Fruit fly (Drosophila melanogaster) whole organism, embryonic: ENCODE data around the gene CG9674.

Experiments used
- CG10321 ChIP-seq: fragments of 200-800 bp; sonication (Bioruptor generic); IDR thresholded peaks from 2 replicates; pipeline ENCODE4 v1.3.6; 2022; ENCODE audit warnings: missing biosample characterization, missing genetic modification characterization
- CG10654 ChIP-seq: fragments of 200-800 bp; sonication (Bioruptor generic); optimal IDR thresholded peaks from 2 replicates; lab custom pipeline; 2016; ENCODE audit warnings: missing biosample characterization, missing genetic modification characterization
- CG11723 ChIP-seq: fragments of 200-800 bp; sonication (Bioruptor generic); optimal IDR thresholded peaks from 2 replicates; lab custom pipeline; 2017; ENCODE audit warnings: missing biosample characterization, mild to moderate bottlenecking, missing genetic modification characterization
- CG12071 ChIP-seq: fragments of 200-800 bp; sonication (Bioruptor generic); optimal IDR thresholded peaks from 3 replicates; lab custom pipeline; 2018; ENCODE audit warnings: missing biosample characterization, mild to moderate bottlenecking, missing genetic modification characterization
- CG12219 ChIP-seq: fragments of 200-800 bp; sonication (Bioruptor generic); optimal IDR thresholded peaks from 3 replicates; lab custom pipeline; 2018; ENCODE audit warnings: missing biosample characterization, mild to moderate bottlenecking, missing genetic modification characterization
- CG12236 ChIP-seq: fragments of 200-800 bp; sonication (Bioruptor generic); optimal IDR thresholded peaks from 2 replicates; lab custom pipeline; 2016; ENCODE audit warnings: missing biosample characterization, missing genetic modification characterization
- CG13123 ChIP-seq: fragments of 200-800 bp; sonication (Bioruptor generic); optimal IDR thresholded peaks from 2 replicates; lab custom pipeline; 2016; ENCODE audit warnings: missing biosample characterization, missing genetic modification characterization
- CG14014 ChIP-seq: fragments of 200-800 bp; sonication (Bioruptor generic); IDR thresholded peaks from 2 replicates; pipeline ENCODE4 v1.3.6; 2022; ENCODE audit warnings: missing biosample characterization, missing genetic modification characterization
- CG14441 ChIP-seq: fragments of 200-800 bp; sonication (Bioruptor generic); IDR thresholded peaks from 2 replicates; pipeline ENCODE4 v1.3.6; 2022; ENCODE audit warnings: missing biosample characterization, missing genetic modification characterization
- CG15269 ChIP-seq: fragments of 200-800 bp; sonication (Bioruptor generic); optimal IDR thresholded peaks from 2 replicates; lab custom pipeline; 2018; ENCODE audit warnings: missing biosample characterization, mild to moderate bottlenecking, missing genetic modification characterization, moderate library complexity
- CG1529 ChIP-seq: fragments of 200-800 bp; sonication (Bioruptor generic); optimal IDR thresholded peaks from 3 replicates; lab custom pipeline; 2018; ENCODE audit warnings: missing biosample characterization, missing genetic modification characterization
- CG15479 ChIP-seq: fragments of 200-800 bp; sonication (Bioruptor generic); optimal IDR thresholded peaks from 3 replicates; lab custom pipeline; 2019; ENCODE audit warnings: missing biosample characterization, mild to moderate bottlenecking, missing genetic modification characterization, moderate library complexity
- CG17361 ChIP-seq: fragments of 200-800 bp; sonication (Bioruptor generic); IDR thresholded peaks from 3 replicates; pipeline ENCODE4 v1.3.6; 2022; ENCODE audit warnings: missing biosample characterization, missing genetic modification characterization
- CG1832 ChIP-seq: fragments of 200-800 bp; sonication (Bioruptor generic); optimal IDR thresholded peaks from 2 replicates; lab custom pipeline; 2017; ENCODE audit warnings: missing biosample characterization, mild to moderate bottlenecking, missing genetic modification characterization, inconsistent platforms
- CG2199 ChIP-seq: fragments of 200-800 bp; sonication (Bioruptor generic); IDR thresholded peaks from 3 replicates; pipeline ENCODE4 v1.3.6; 2022; ENCODE audit warnings: missing biosample characterization, missing genetic modification characterization
- CG42726 ChIP-seq: fragments of 200-800 bp; sonication (Bioruptor generic); IDR thresholded peaks from 2 replicates; pipeline ENCODE4 v1.3.6; 2022; ENCODE audit warnings: missing biosample characterization, missing genetic modification characterization; ENCODE audit not compliant: partially characterized antibody
- CG4424 ChIP-seq: fragments of 200-800 bp; sonication (Bioruptor generic); optimal IDR thresholded peaks from 3 replicates; lab custom pipeline; 2016; ENCODE audit warnings: missing biosample characterization, missing genetic modification characterization
- CG6272 ChIP-seq: fragments of 200-800 bp; sonication (Bioruptor generic); IDR thresholded peaks from 2 replicates; pipeline ENCODE4 v1.3.6; 2022; ENCODE audit warnings: missing biosample characterization, missing genetic modification characterization
- CG6765 ChIP-seq: fragments of 200-800 bp; sonication (Bioruptor generic); optimal IDR thresholded peaks from 3 replicates; lab custom pipeline; 2017; ENCODE audit warnings: missing biosample characterization, mild to moderate bottlenecking, missing genetic modification characterization
- CG7987 ChIP-seq: fragments of 200-800 bp; sonication (Bioruptor generic); optimal IDR thresholded peaks from 2 replicates; lab custom pipeline; 2018; ENCODE audit warnings: missing biosample characterization, mild to moderate bottlenecking, missing genetic modification characterization, moderate library complexity
- CG8359 ChIP-seq: fragments of 200-800 bp; sonication (Bioruptor generic); optimal IDR thresholded peaks from 2 replicates; lab custom pipeline; 2017; ENCODE audit warnings: missing biosample characterization, mild to moderate bottlenecking, missing genetic modification characterization, borderline replicate concordance
- CG8478 ChIP-seq: fragments of >200 bp; optimal IDR thresholded peaks from 2 replicates; lab custom pipeline; 2018
- CG9437 ChIP-seq: fragments of 200-800 bp; sonication (Bioruptor generic); optimal IDR thresholded peaks from 2 replicates; lab custom pipeline; 2018; ENCODE audit warnings: missing biosample characterization, mild to moderate bottlenecking, missing genetic modification characterization
- CrebB ChIP-seq: fragments of 200-800 bp; sonication (Bioruptor generic); optimal IDR thresholded peaks from 3 replicates; lab custom pipeline; 2018; ENCODE audit warnings: missing biosample characterization, mild to moderate bottlenecking, missing genetic modification characterization
- Dek ChIP-seq: fragments of 200-800 bp; sonication (Bioruptor generic); optimal IDR thresholded peaks from 3 replicates; lab custom pipeline; 2019; ENCODE audit warnings: missing biosample characterization, mild to moderate bottlenecking, missing genetic modification characterization, moderate library complexity
- Dp ChIP-seq: fragments of 200-800 bp; sonication (Bioruptor generic); optimal IDR thresholded peaks from 2 replicates; lab custom pipeline; 2018; ENCODE audit warnings: missing biosample characterization, mild to moderate bottlenecking, missing genetic modification characterization, moderate library complexity
- HLH54F ChIP-seq: fragments of 200-800 bp; sonication (Bioruptor generic); optimal IDR thresholded peaks from 3 replicates; lab custom pipeline; 2016; ENCODE audit warnings: missing biosample characterization, missing genetic modification characterization
- HLHmδ ChIP-seq: fragments of 200-800 bp; sonication (Bioruptor generic); optimal IDR thresholded peaks from 2 replicates; lab custom pipeline; 2018; ENCODE audit warnings: missing biosample characterization, mild to moderate bottlenecking, missing genetic modification characterization, moderate library complexity
- HmgD ChIP-seq: fragments of 200-800 bp; sonication (Bioruptor generic); optimal IDR thresholded peaks from 3 replicates; lab custom pipeline; 2016; ENCODE audit warnings: missing biosample characterization, missing genetic modification characterization
- Hr39 ChIP-seq: fragments of >200 bp; optimal IDR thresholded peaks from 2 replicates; lab custom pipeline; 2017
- Oli ChIP-seq: fragments of 200-800 bp; sonication (Bioruptor generic); optimal IDR thresholded peaks from 2 replicates; lab custom pipeline; 2018; ENCODE audit warnings: missing biosample characterization, mild to moderate bottlenecking, missing genetic modification characterization, moderate library complexity
- Ssrp ChIP-seq: fragments of 200-800 bp; sonication (Bioruptor generic); optimal IDR thresholded peaks from 2 replicates; lab custom pipeline; 2018; ENCODE audit warnings: missing biosample characterization, mild to moderate bottlenecking, missing genetic modification characterization, moderate library complexity
- Xbp1 ChIP-seq: fragments of 200-800 bp; sonication (Bioruptor generic); optimal IDR thresholded peaks from 3 replicates; lab custom pipeline; 2016; ENCODE audit warnings: missing biosample characterization, mild to moderate bottlenecking, missing genetic modification characterization
- ato ChIP-seq: fragments of 200-800 bp; sonication (Bioruptor generic); IDR thresholded peaks from 2 replicates; pipeline ENCODE4 v1.3.6; 2022; ENCODE audit warnings: missing biosample characterization, missing genetic modification characterization; ENCODE audit not compliant: partially characterized antibody
- exex ChIP-seq: fragments of 200-800 bp; sonication (Bioruptor generic); optimal IDR thresholded peaks from 4 replicates; lab custom pipeline; 2018; ENCODE audit warnings: missing biosample characterization, mild to moderate bottlenecking, missing genetic modification characterization, moderate library complexity
- gcm ChIP-seq: fragments of 200-800 bp; sonication (Bioruptor generic); optimal IDR thresholded peaks from 2 replicates; lab custom pipeline; 2019; ENCODE audit warnings: missing biosample characterization, mild to moderate bottlenecking, missing genetic modification characterization, moderate library complexity
- h ChIP-seq: fragments of >200 bp; optimal IDR thresholded peaks from 2 replicates; lab custom pipeline; 2017
- hb ChIP-seq: fragments of 200-800 bp; sonication (Bioruptor generic); IDR thresholded peaks from 3 replicates; pipeline ENCODE4 v1.3.6; 2022; ENCODE audit warnings: missing biosample characterization, missing genetic modification characterization; ENCODE audit not compliant: partially characterized antibody
- her ChIP-seq: fragments of 200-800 bp; sonication (Bioruptor generic); optimal IDR thresholded peaks from 2 replicates; lab custom pipeline; 2016; ENCODE audit warnings: missing biosample characterization, missing genetic modification characterization
- ind ChIP-seq: fragments of 200-800 bp; sonication (Bioruptor generic); optimal IDR thresholded peaks from 3 replicates; lab custom pipeline; 2016; ENCODE audit warnings: missing biosample characterization, missing genetic modification characterization
- lab ChIP-seq: fragments of 200-800 bp; sonication (Bioruptor generic); optimal IDR thresholded peaks from 3 replicates; lab custom pipeline; 2017; ENCODE audit warnings: missing biosample characterization, missing genetic modification characterization, mild to moderate bottlenecking, moderate library complexity, missing genetic modification reagents
- lilli ChIP-seq: fragments of 200-800 bp; sonication (Bioruptor generic); optimal IDR thresholded peaks from 3 replicates; lab custom pipeline; 2016; ENCODE audit warnings: missing biosample characterization, missing genetic modification characterization
- pfk ChIP-seq: fragments of 200-800 bp; sonication (Bioruptor generic); optimal IDR thresholded peaks from 2 replicates; lab custom pipeline; 2018; ENCODE audit warnings: missing biosample characterization, mild to moderate bottlenecking, missing genetic modification characterization, moderate library complexity
- pum ChIP-seq: fragments of 200-800 bp; sonication (Bioruptor generic); optimal IDR thresholded peaks from 2 replicates; lab custom pipeline; 2016; ENCODE audit warnings: missing biosample characterization, missing genetic modification characterization
- run ChIP-seq: fragments of 200-800 bp; sonication (Bioruptor generic); optimal IDR thresholded peaks from 3 replicates; lab custom pipeline; 2018; ENCODE audit warnings: missing biosample characterization, mild to moderate bottlenecking, missing genetic modification characterization
- sd ChIP-seq: fragments of 200-800 bp; sonication (Bioruptor generic); optimal IDR thresholded peaks from 3 replicates; lab custom pipeline; 2018; ENCODE audit warnings: missing biosample characterization, mild to moderate bottlenecking, missing genetic modification characterization, moderate library complexity
- sens-2 ChIP-seq: fragments of 200-800 bp; sonication (Bioruptor generic); IDR thresholded peaks from 2 replicates; pipeline ENCODE4 v1.3.6; 2022; ENCODE audit warnings: missing biosample characterization, missing genetic modification characterization
- zfh2 ChIP-seq: fragments of 200-800 bp; sonication (Bioruptor generic); optimal IDR thresholded peaks from 2 replicates; lab custom pipeline; 2016; ENCODE audit warnings: missing biosample characterization, missing genetic modification characterization

Gene CG9674

dm6 chr3L:16765647-16766628 is 41.6 kb downstream of the CG9674 start, which contains the start of gene Nrt (continued):
- peak; percentile 6 for TF ChIP-seq CG8359 (GFP tag; lab: Kevin White, UChicago)
- peak; percentile 43 for TF ChIP-seq CrebB (tag; lab: Kevin White, UChicago)
- peak; percentile 31 for TF ChIP-seq lilli (GFP tag; lab: Kevin White, UChicago)
- TF ChIP-seq exex (tag; lab: Kevin White, UChicago), result peak; percentile 9
- peak; percentile 73 for TF ChIP-seq CG15269 (tag; lab: Kevin White, UChicago)
- peak; percentile 38 for TF ChIP-seq Xbp1
- TF ChIP-seq CG4424, result peak; percentile 54
- TF ChIP-seq gcm, result peak; percentile 97
- TF ChIP-seq CG6272 (GFP tag; lab: Robert Waterston, UW), result no peak
- peak; percentile 48 for TF ChIP-seq pfk
- TF ChIP-seq CG13123, result peak; percentile 16
- TF ChIP-seq lab (GFP tag; lab: Kevin White, UChicago), result peak; percentile 80
- no peak for TF ChIP-seq zfh2
- 0 out of 2 replicates have a peak, but pooled peaks have one; percentile 20 for TF ChIP-seq sens-2 (GFP tag; lab: Robert Waterston, UW)
- TF ChIP-seq Dp, result no peak
- TF ChIP-seq CG10654 (GFP tag; lab: Kevin White, UChicago), result no peak
- TF ChIP-seq CG2199 (GFP tag; lab: Robert Waterston, UW), result peak; percentile 57; the same call in 1 of the 3 replicates
- TF ChIP-seq Dek, result peak; percentile 48
- peak; percentile 53; the same call in 1 of the 2 replicates for TF ChIP-seq CG14014 (GFP tag; lab: Robert Waterston, UW)
- peak; percentile 68 for TF ChIP-seq CG15479 (GFP tag; lab: Kevin White, UChicago)
- peak; percentile 82 for TF ChIP-seq CG6765 (GFP tag; lab: Kevin White, UChicago)
- no peak for TF ChIP-seq CG12071 (GFP tag; lab: Kevin White, UChicago)
- peak; percentile 31 for TF ChIP-seq her (GFP tag; lab: Kevin White, UChicago)
- TF ChIP-seq sd (tag; lab: Kevin White, UChicago), result peak; percentile 17
- peak; percentile 65 for TF ChIP-seq Oli
- 0 out of 2 replicates have a peak, but pooled peaks have one; percentile 12 for TF ChIP-seq CG14441
- TF ChIP-seq Hr39, result no peak
- no peak for TF ChIP-seq h (lab: Kevin White, UChicago)
- TF ChIP-seq HLHmδ (GFP tag; lab: Kevin White, UChicago), result peak; percentile 55
- no peak for TF ChIP-seq CG12236 (GFP tag; lab: Kevin White, UChicago)
- TF ChIP-seq HLH54F (GFP tag; lab: Kevin White, UChicago), result no peak
- TF ChIP-seq CG12219, result peak; percentile 16
- peak; percentile 42 for TF ChIP-seq ind (GFP tag; lab: Kevin White, UChicago)
- TF ChIP-seq ato (GFP tag; lab: Robert Waterston, UW), result peak; percentile 43; the same call in 1 of the 2 replicates
- no peak for TF ChIP-seq HmgD (GFP tag; lab: Kevin White, UChicago)
- TF ChIP-seq CG1832 (GFP tag; lab: Kevin White, UChicago), result no peak
- TF ChIP-seq hb (GFP tag; lab: Robert Waterston, UW), result no peak
- TF ChIP-seq CG10321 (GFP tag; lab: Robert Waterston, UW), result no peak
- peak; percentile 0 for TF ChIP-seq CG11723 (GFP tag; lab: Kevin White, UChicago)
- TF ChIP-seq Ssrp (tag; lab: Kevin White, UChicago), result peak; percentile 50
- TF ChIP-seq CG1529 (GFP tag; lab: Kevin White, UChicago), result peak; percentile 33
- no peak for TF ChIP-seq CG9437 (GFP tag; lab: Kevin White, UChicago)
- TF ChIP-seq CG7987 (GFP tag; lab: Kevin White, UChicago), result peak; percentile 25
- TF ChIP-seq CG17361 (GFP tag; lab: Robert Waterston, UW), result peak; percentile 67; the same call in 2 of the 3 replicates
- TF ChIP-seq pum (GFP tag; lab: Kevin White, UChicago), result no peak
- no peak for TF ChIP-seq CG8478 (lab: Kevin White, UChicago)
- TF ChIP-seq run (tag; lab: Kevin White, UChicago), result peak; percentile 27
- TF ChIP-seq CG42726, result peak; percentile 58; the same call in 1 of the 2 replicates
